Fruit fly (Drosophila melanogaster) whole organism, pupa: ENCODE data around the gene CG43362.
A peak's percentile ranks its signal among the peaks of the same experiment; 100 is the strongest.

Experiments used
- CG10348 ChIP-seq: fragments of 200-800 bp; sonication (Bioruptor generic); IDR thresholded peaks from 2 replicates; pipeline ENCODE4 v1.3.6; 2022; ENCODE audit warnings: missing biosample characterization, missing genetic modification characterization
- CG12605 ChIP-seq: fragments of 200-800 bp; sonication (Bioruptor generic); IDR thresholded peaks from 2 replicates; pipeline ENCODE4 v1.3.6; 2022; ENCODE audit warnings: missing biosample characterization, missing genetic modification characterization
- CG13204 ChIP-seq: fragments of 200-800 bp; sonication (Bioruptor generic); optimal IDR thresholded peaks from 2 replicates; lab custom pipeline; 2018; ENCODE audit warnings: missing biosample characterization, mild to moderate bottlenecking, missing genetic modification characterization, moderate library complexity
- CG14655 ChIP-seq: fragments of 200-800 bp; sonication (Bioruptor generic); optimal IDR thresholded peaks from 3 replicates; lab custom pipeline; 2017; ENCODE audit warnings: mild to moderate bottlenecking, missing biosample characterization, missing genetic modification reagents, missing genetic modification characterization
- CG15710 ChIP-seq: fragments of 200-800 bp; sonication (Bioruptor generic); optimal IDR thresholded peaks from 2 replicates; lab custom pipeline; 2018; ENCODE audit warnings: missing biosample characterization, mild to moderate bottlenecking, missing genetic modification characterization, moderate library complexity
- CG17806 ChIP-seq: fragments of 200-800 bp; sonication (Bioruptor generic); optimal IDR thresholded peaks from 2 replicates; lab custom pipeline; 2018; ENCODE audit warnings: missing biosample characterization, mild to moderate bottlenecking, missing genetic modification characterization, moderate library complexity
- CG32121 ChIP-seq: fragments of 200-800 bp; sonication (Bioruptor generic); IDR thresholded peaks from 2 replicates; pipeline ENCODE4 v1.3.6; 2022; ENCODE audit warnings: missing biosample characterization, missing genetic modification characterization
- CG34367 ChIP-seq: fragments of 200-800 bp; sonication (Bioruptor generic); optimal IDR thresholded peaks from 2 replicates; lab custom pipeline; 2018; ENCODE audit warnings: missing biosample characterization, mild to moderate bottlenecking, missing genetic modification characterization
- CG4496 ChIP-seq: fragments of 200-800 bp; sonication (Bioruptor generic); IDR thresholded peaks from 3 replicates; pipeline ENCODE4 v1.3.6; 2022; ENCODE audit warnings: missing biosample characterization, missing genetic modification characterization
- CG8159 ChIP-seq: fragments of 200-800 bp; sonication (Bioruptor generic); optimal IDR thresholded peaks from 3 replicates; lab custom pipeline; 2018; ENCODE audit warnings: missing biosample characterization, mild to moderate bottlenecking, missing genetic modification characterization, moderate library complexity
- CG8301 ChIP-seq: fragments of 200-800 bp; sonication (Bioruptor generic); optimal IDR thresholded peaks from 2 replicates; lab custom pipeline; 2018; ENCODE audit warnings: missing biosample characterization, mild to moderate bottlenecking, missing genetic modification characterization
- CG9948 ChIP-seq: fragments of 200-800 bp; sonication (Bioruptor generic); optimal IDR thresholded peaks from 2 replicates; lab custom pipeline; 2018; ENCODE audit warnings: missing biosample characterization, mild to moderate bottlenecking, missing genetic modification characterization, moderate library complexity
- D1 ChIP-seq: fragments of 200-800 bp; sonication (Bioruptor generic); optimal IDR thresholded peaks from 2 replicates; lab custom pipeline; 2018; ENCODE audit warnings: missing biosample characterization, mild to moderate bottlenecking, missing genetic modification characterization, moderate library complexity
- EcR ChIP-seq: fragments of 200-800 bp; sonication (Bioruptor generic); optimal IDR thresholded peaks from 3 replicates; lab custom pipeline; 2019; ENCODE audit warnings: missing biosample characterization, missing genetic modification characterization, mild to moderate bottlenecking, moderate library complexity, missing genetic modification reagents
- Ets98B ChIP-seq: fragments of 200-800 bp; sonication (Bioruptor generic); IDR thresholded peaks from 2 replicates; pipeline ENCODE4 v1.3.6; 2022; ENCODE audit warnings: missing biosample characterization, missing genetic modification characterization
- Pif1A ChIP-seq: fragments of 200-800 bp; sonication (Bioruptor generic); optimal IDR thresholded peaks from 3 replicates; lab custom pipeline; 2016; ENCODE audit warnings: missing biosample characterization, missing genetic modification characterization
- Pif1B ChIP-seq: fragments of 200-800 bp; sonication (Bioruptor generic); optimal IDR thresholded peaks from 3 replicates; lab custom pipeline; 2016; ENCODE audit warnings: missing biosample characterization, missing genetic modification characterization
- Snoo ChIP-seq: fragments of 200-800 bp; sonication (Bioruptor generic); optimal IDR thresholded peaks from 3 replicates; lab custom pipeline; 2017; ENCODE audit warnings: missing biosample characterization, mild to moderate bottlenecking, missing genetic modification characterization, inconsistent platforms
- fd96Ca ChIP-seq: fragments of 200-800 bp; sonication (Bioruptor generic); IDR thresholded peaks from 3 replicates; pipeline ENCODE4 v1.3.6; 2022; ENCODE audit warnings: missing biosample characterization, missing genetic modification characterization
- gl ChIP-seq: fragments of 200-800 bp; sonication (Bioruptor generic); optimal IDR thresholded peaks from 2 replicates; lab custom pipeline; 2018; ENCODE audit warnings: missing biosample characterization, mild to moderate bottlenecking, missing genetic modification characterization
- rn ChIP-seq: fragments of 200-800 bp; sonication (Bioruptor generic); IDR thresholded peaks from 2 replicates; pipeline ENCODE4 v1.3.6; 2022; ENCODE audit warnings: missing biosample characterization, missing genetic modification characterization

CG43362 gene

dm6 chr2L:18311564-18312279, 20.5 kb upstream of the CG43362 start:
- TF ChIP-seq CG10348 (GFP tag; lab: Robert Waterston, UW), result no peak
- TF ChIP-seq CG13204 (GFP tag; lab: Kevin White, UChicago), result no peak
- TF ChIP-seq D1, result no peak
- peak; percentile 36 for TF ChIP-seq EcR (GFP tag; lab: Kevin White, UChicago)
- no peak for TF ChIP-seq CG17806 (tag; lab: Kevin White, UChicago)
- TF ChIP-seq Ets98B (GFP tag; lab: Robert Waterston, UW), result no peak
- peak; percentile 9 for TF ChIP-seq gl (tag; lab: Kevin White, UChicago)

- TF ChIP-seq Pif1B (GFP tag; lab: Kevin White, UChicago) (peak; percentile 74), CG13204 (GFP tag; lab: Kevin White, UChicago) (peak; percentile 48), Snoo (peak; percentile 72), CG15710 (tag; lab: Kevin White, UChicago) (peak; percentile 83), CG32121 (GFP tag; lab: Robert Waterston, UW) (peak; percentile 77), CG12605 (GFP tag; lab: Robert Waterston, UW) (peak; percentile 76; the same call in 1 of the 2 replicates), Pif1A (GFP tag; lab: Kevin White, UChicago) (peak; percentile 74), fd96Ca (GFP tag; lab: Robert Waterston, UW) (peak; percentile 78), D1 (peak; percentile 62), CG9948 (tag; lab: Kevin White, UChicago) (peak; percentile 88), EcR (GFP tag; lab: Kevin White, UChicago) (no peak), rn (GFP tag; lab: Robert Waterston, UW) (peak; percentile 42; the same call in 1 of the 2 replicates), gl (tag; lab: Kevin White, UChicago) (peak; percentile 59), CG14655 (GFP tag; lab: Kevin White, UChicago) (peak; percentile 90), CG8301 (tag; lab: Kevin White, UChicago) (peak; percentile 84), CG4496 (GFP tag; lab: Robert Waterston, UW) (peak; percentile 85), CG17806 (tag; lab: Kevin White, UChicago) (peak; percentile 85), CG8159 (tag; lab: Kevin White, UChicago) (peak; percentile 86), CG34367 (tag; lab: Kevin White, UChicago) (peak; percentile 75), Ets98B (GFP tag; lab: Robert Waterston, UW) (peak; percentile 77), CG10348 (GFP tag; lab: Robert Waterston, UW) (no peak)
Observed at dm6 chr2L:18310489-18310888, 19.2 kb upstream of the CG43362 start.

dm6 chr2L:18309346-18309745, 18.1 kb upstream of the CG43362 start, which contains the start of gene CG43354:
Gene CG43354 (minus strand): TSS chr2L:18309446.
- TF ChIP-seq fd96Ca (GFP tag; lab: Robert Waterston, UW) (no peak), D1 (no peak), CG10348 (GFP tag; lab: Robert Waterston, UW) (no peak), Pif1B (GFP tag; lab: Kevin White, UChicago) (no peak), CG9948 (tag; lab: Kevin White, UChicago) (no peak), gl (tag; lab: Kevin White, UChicago) (no peak), Snoo (no peak), Ets98B (GFP tag; lab: Robert Waterston, UW) (no peak), CG4496 (GFP tag; lab: Robert Waterston, UW) (no peak)

dm6 chr2L:18308652-18309051, 17.4 kb upstream of the CG43362 start:
- TF ChIP-seq Pif1B (GFP tag; lab: Kevin White, UChicago) (no peak), CG15710 (tag; lab: Kevin White, UChicago) (no peak), CG12605 (GFP tag; lab: Robert Waterston, UW) (no peak), rn (GFP tag; lab: Robert Waterston, UW) (no peak), gl (tag; lab: Kevin White, UChicago) (no peak), CG9948 (tag; lab: Kevin White, UChicago) (no peak), EcR (GFP tag; lab: Kevin White, UChicago) (no peak), CG32121 (GFP tag; lab: Robert Waterston, UW) (no peak), fd96Ca (GFP tag; lab: Robert Waterston, UW) (no peak), CG8301 (tag; lab: Kevin White, UChicago) (no peak), Ets98B (GFP tag; lab: Robert Waterston, UW) (no peak), CG10348 (GFP tag; lab: Robert Waterston, UW) (no peak), D1 (no peak), CG13204 (GFP tag; lab: Kevin White, UChicago) (no peak), CG34367 (tag; lab: Kevin White, UChicago) (no peak), Pif1A (GFP tag; lab: Kevin White, UChicago) (no peak), CG17806 (tag; lab: Kevin White, UChicago) (no peak), CG4496 (GFP tag; lab: Robert Waterston, UW) (no peak), CG14655 (GFP tag; lab: Kevin White, UChicago) (no peak)

- TF ChIP-seq Snoo, result no peak
- TF ChIP-seq CG13204 (GFP tag; lab: Kevin White, UChicago), result no peak
- no peak for TF ChIP-seq CG34367 (tag; lab: Kevin White, UChicago)
- no peak for TF ChIP-seq CG10348 (GFP tag; lab: Robert Waterston, UW)
- TF ChIP-seq CG9948 (tag; lab: Kevin White, UChicago), result no peak
- TF ChIP-seq fd96Ca (GFP tag; lab: Robert Waterston, UW), result no peak
- no peak for TF ChIP-seq Ets98B (GFP tag; lab: Robert Waterston, UW)
- no peak for TF ChIP-seq Pif1B (GFP tag; lab: Kevin White, UChicago)
Observed at dm6 chr2L:18307823-18308222, 16.6 kb upstream of the CG43362 start.
